Worm (Caenorhabditis elegans) whole organism, L2 larva: ENCODE measurements around the gene snx-17.

Experiments used
- C34F6.9 ChIP-seq: fragments of 150-350 bp; optimal IDR thresholded peaks from 2 replicates; lab custom pipeline; 2014; ENCODE audit warnings: missing biosample characterization, missing genetic modification characterization
- F13H6.1 ChIP-seq: sonication (generic microtip); optimal IDR thresholded peaks from 2 replicates; lab custom pipeline; 2016; ENCODE audit warnings: missing genetic modification characterization, missing compliant biosample characterization
- R02D3.7 ChIP-seq: fragments of 150-350 bp; optimal IDR thresholded peaks from 2 replicates; lab custom pipeline; 2014; ENCODE audit warnings: missing biosample characterization, missing genetic modification characterization
- Y55F3AM.14 ChIP-seq: fragments of 200-800 bp; sonication (Bioruptor generic); optimal IDR thresholded peaks from 2 replicates; lab custom pipeline; 2018; ENCODE audit warnings: mild to moderate bottlenecking, missing genetic modification characterization, missing compliant biosample characterization
- ZK546.5 ChIP-seq: sonication (generic microtip); optimal IDR thresholded peaks from 2 replicates; lab custom pipeline; 2017; ENCODE audit warnings: missing biosample characterization, missing genetic modification characterization
- alr-1 ChIP-seq: fragments of 150-350 bp; optimal IDR thresholded peaks from 2 replicates; lab custom pipeline; 2014; ENCODE audit warnings: missing biosample characterization, missing genetic modification characterization
- aly-2 ChIP-seq: fragments of 150-350 bp; optimal IDR thresholded peaks from 2 replicates; lab custom pipeline; 2014; ENCODE audit warnings: missing biosample characterization, missing genetic modification characterization
- ama-1 ChIP-seq: fragments of 150-350 bp; optimal IDR thresholded peaks from 2 replicates; lab custom pipeline; 2018; ENCODE audit warnings: inconsistent platforms
- blmp-1 ChIP-seq: sonication (generic microtip); optimal IDR thresholded peaks from 2 replicates; lab custom pipeline; 2017; ENCODE audit warnings: missing genetic modification characterization, mild to moderate bottlenecking, missing compliant biosample characterization, antibody characterized with exemption, moderate library complexity; ENCODE audit not compliant: insufficient read depth
- ceh-16 ChIP-seq: fragments of 150-350 bp; optimal IDR thresholded peaks from 2 replicates; lab custom pipeline; 2014; ENCODE audit warnings: missing biosample characterization, missing genetic modification characterization
- ceh-82 ChIP-seq: fragments of 150-350 bp; optimal IDR thresholded peaks from 2 replicates; lab custom pipeline; 2014; ENCODE audit warnings: missing biosample characterization, missing genetic modification characterization
- crh-2 ChIP-seq: sonication (generic microtip); optimal IDR thresholded peaks from 2 replicates; lab custom pipeline; 2017; ENCODE audit warnings: missing biosample characterization, missing genetic modification characterization
- dmd-4 ChIP-seq: sonication (generic microtip); optimal IDR thresholded peaks from 2 replicates; lab custom pipeline; 2017; ENCODE audit warnings: missing biosample characterization, missing genetic modification characterization
- egl-27 ChIP-seq: sonication (generic microtip); optimal IDR thresholded peaks from 3 replicates; lab custom pipeline; 2017; ENCODE audit warnings: missing biosample characterization, missing genetic modification reagents, missing genetic modification characterization
- elt-1 ChIP-seq: fragments of 150-350 bp; optimal IDR thresholded peaks from 2 replicates; lab custom pipeline; 2014; ENCODE audit warnings: missing biosample characterization, missing genetic modification characterization
- elt-3 ChIP-seq: sonication (generic microtip); optimal IDR thresholded peaks from 2 replicates; lab custom pipeline; 2017; ENCODE audit warnings: missing biosample characterization, missing genetic modification characterization
- fos-1 ChIP-seq: fragments of 150-350 bp; optimal IDR thresholded peaks from 2 replicates; lab custom pipeline; 2014; ENCODE audit warnings: missing biosample characterization, missing genetic modification characterization
- gmeb-1 ChIP-seq: fragments of 150-350 bp; optimal IDR thresholded peaks from 2 replicates; lab custom pipeline; 2014; ENCODE audit warnings: missing biosample characterization, missing genetic modification characterization
- lin-11 ChIP-seq: fragments of 150-350 bp; sonication (generic microtip); optimal IDR thresholded peaks from 2 replicates; lab custom pipeline; 2014; ENCODE audit warnings: missing biosample characterization, missing genetic modification characterization, inconsistent platforms, mixed read lengths
- lin-13 ChIP-seq: fragments of 150-350 bp; optimal IDR thresholded peaks from 2 replicates; lab custom pipeline; 2014; ENCODE audit warnings: missing biosample characterization, missing genetic modification reagents, missing genetic modification characterization
- lin-39 ChIP-seq: fragments of 150-350 bp; optimal IDR thresholded peaks from 2 replicates; lab custom pipeline; 2014; ENCODE audit warnings: missing biosample characterization, missing genetic modification reagents, missing genetic modification characterization
- mab-5 ChIP-seq: fragments of 150-350 bp; optimal IDR thresholded peaks from 2 replicates; lab custom pipeline; 2014; ENCODE audit warnings: missing biosample characterization, missing genetic modification characterization
- mbf-1 ChIP-seq: sonication (generic microtip); optimal IDR thresholded peaks from 2 replicates; lab custom pipeline; 2017; ENCODE audit warnings: missing biosample characterization, missing genetic modification characterization
- mdl-1 ChIP-seq, 2 experiments: fragments of 150-350 bp in 1 of 2; sonication (generic microtip) in 1 of 2; optimal IDR thresholded peaks; 2 replicates each; lab custom pipeline; 2017; ENCODE audit warnings: missing biosample characterization in 2 of 2, missing genetic modification characterization in 2 of 2
- nhr-10 ChIP-seq: sonication (generic microtip); optimal IDR thresholded peaks from 2 replicates; lab custom pipeline; 2017; ENCODE audit warnings: missing biosample characterization, missing genetic modification characterization
- nhr-11 ChIP-seq: fragments of 150-350 bp; optimal IDR thresholded peaks from 2 replicates; lab custom pipeline; 2014; ENCODE audit warnings: missing biosample characterization, missing genetic modification characterization
- nhr-12 ChIP-seq: fragments of 150-350 bp; optimal IDR thresholded peaks from 2 replicates; lab custom pipeline; 2014; ENCODE audit warnings: missing biosample characterization, missing genetic modification characterization
- nhr-129 ChIP-seq: fragments of 150-350 bp; optimal IDR thresholded peaks from 2 replicates; lab custom pipeline; 2014; ENCODE audit warnings: missing biosample characterization, missing genetic modification characterization
- nhr-21 ChIP-seq: fragments of 150-350 bp; optimal IDR thresholded peaks from 2 replicates; lab custom pipeline; 2014; ENCODE audit warnings: missing biosample characterization, missing genetic modification characterization
- nhr-23 ChIP-seq: fragments of 150-350 bp; optimal IDR thresholded peaks from 2 replicates; lab custom pipeline; 2014; ENCODE audit warnings: missing biosample characterization, missing genetic modification reagents, missing genetic modification characterization
- nhr-237 ChIP-seq: fragments of 150-350 bp; optimal IDR thresholded peaks from 2 replicates; lab custom pipeline; 2014; ENCODE audit warnings: missing biosample characterization, missing genetic modification characterization
- nhr-25 ChIP-seq: fragments of 150-350 bp; sonication (generic microtip); optimal IDR thresholded peaks from 3 replicates; lab custom pipeline; 2014; ENCODE audit warnings: missing biosample characterization, missing genetic modification characterization
- nhr-6 ChIP-seq: fragments of 150-350 bp; optimal IDR thresholded peaks from 2 replicates; lab custom pipeline; 2014; ENCODE audit warnings: missing biosample characterization, missing genetic modification characterization
- nhr-77 ChIP-seq: fragments of 150-350 bp; optimal IDR thresholded peaks from 2 replicates; lab custom pipeline; 2014; ENCODE audit warnings: missing biosample characterization, missing genetic modification characterization
- peb-1 ChIP-seq: fragments of 150-350 bp; optimal IDR thresholded peaks from 2 replicates; lab custom pipeline; 2014; ENCODE audit warnings: missing biosample characterization, missing genetic modification characterization
- sem-4 ChIP-seq: fragments of 150-350 bp; optimal IDR thresholded peaks from 2 replicates; lab custom pipeline; 2014; ENCODE audit warnings: missing biosample characterization, missing genetic modification reagents, missing genetic modification characterization
- skn-1 ChIP-seq: sonication (generic microtip); optimal IDR thresholded peaks from 2 replicates; lab custom pipeline; 2017; ENCODE audit warnings: missing biosample characterization, missing genetic modification characterization
- sma-3 ChIP-seq: sonication (generic microtip); optimal IDR thresholded peaks from 2 replicates; lab custom pipeline; 2016; ENCODE audit warnings: missing genetic modification reagents, missing genetic modification characterization, missing compliant biosample characterization
- sma-9 ChIP-seq, 2 experiments: fragments of 150-350 bp in 1 of 2; sonication (generic microtip) in 1 of 2; optimal IDR thresholded peaks; 2 replicates each; lab custom pipeline; 2014 to 2016; ENCODE audit warnings: missing genetic modification characterization in 2 of 2, mild to moderate bottlenecking in 1 of 2, missing biosample characterization in 1 of 2, missing compliant biosample characterization in 1 of 2, missing genetic modification reagents in 1 of 2, moderate library complexity in 1 of 2
- snpc-4 ChIP-seq: fragments of 150-350 bp; optimal IDR thresholded peaks from 2 replicates; lab custom pipeline; 2014; ENCODE audit warnings: missing biosample characterization, missing genetic modification characterization
- unc-39 ChIP-seq: fragments of 150-350 bp; optimal IDR thresholded peaks from 2 replicates; lab custom pipeline; 2014; ENCODE audit warnings: missing biosample characterization, missing genetic modification characterization
- unc-55 ChIP-seq: fragments of 150-350 bp; sonication (generic microtip); optimal IDR thresholded peaks from 3 replicates; lab custom pipeline; 2014; ENCODE audit warnings: missing biosample characterization, missing genetic modification reagents, missing genetic modification characterization
- unc-62 ChIP-seq: fragments of 150-350 bp; optimal IDR thresholded peaks from 2 replicates; lab custom pipeline; 2014; ENCODE audit warnings: missing biosample characterization, missing genetic modification reagents, missing genetic modification characterization
- zag-1 ChIP-seq: fragments of 150-350 bp; optimal IDR thresholded peaks from 2 replicates; lab custom pipeline; 2014; ENCODE audit warnings: missing biosample characterization, missing genetic modification characterization
- ztf-1 ChIP-seq: fragments of 200-800 bp; sonication (Bioruptor generic); conservative IDR thresholded peaks from 2 replicates; pipeline ENCODE4 v1.3.6; 2022; ENCODE audit warnings: missing genetic modification characterization, missing compliant biosample characterization
- ztf-11 ChIP-seq: sonication (generic microtip); optimal IDR thresholded peaks from 2 replicates; lab custom pipeline; 2017; ENCODE audit warnings: missing biosample characterization, missing genetic modification characterization
- ztf-4 ChIP-seq: fragments of 150-350 bp; optimal IDR thresholded peaks from 2 replicates; lab custom pipeline; 2014; ENCODE audit warnings: missing biosample characterization, missing genetic modification characterization

Gene snx-17

DNA sequence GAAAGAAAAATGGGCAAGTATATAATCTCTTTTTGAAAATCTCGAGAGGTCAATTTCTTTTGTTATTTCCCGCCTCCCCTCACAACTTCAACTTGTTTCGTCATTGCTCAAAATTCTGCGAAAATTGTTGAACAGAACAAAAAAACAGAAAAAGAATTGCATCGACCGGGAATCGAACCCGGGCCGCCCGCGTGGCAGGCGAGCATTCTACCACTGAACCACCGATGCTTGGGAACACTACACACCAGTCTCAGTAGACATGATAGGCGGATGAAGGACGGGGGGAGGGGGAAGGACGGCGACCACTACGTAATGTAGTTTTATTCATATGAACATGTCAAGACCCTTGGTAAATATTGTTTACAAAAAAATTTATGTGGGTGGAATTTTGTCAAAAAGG is 987 bp downstream of the snx-17 start (continued):
- TF ChIP-seq elt-1 (tag; lab: Kevin White, UChicago) (no peak), lin-13 (GFP tag; lab: Kevin White, UChicago) (peak; percentile 65), elt-3 (tag; lab: Kevin White, UChicago) (no peak)

DNA sequence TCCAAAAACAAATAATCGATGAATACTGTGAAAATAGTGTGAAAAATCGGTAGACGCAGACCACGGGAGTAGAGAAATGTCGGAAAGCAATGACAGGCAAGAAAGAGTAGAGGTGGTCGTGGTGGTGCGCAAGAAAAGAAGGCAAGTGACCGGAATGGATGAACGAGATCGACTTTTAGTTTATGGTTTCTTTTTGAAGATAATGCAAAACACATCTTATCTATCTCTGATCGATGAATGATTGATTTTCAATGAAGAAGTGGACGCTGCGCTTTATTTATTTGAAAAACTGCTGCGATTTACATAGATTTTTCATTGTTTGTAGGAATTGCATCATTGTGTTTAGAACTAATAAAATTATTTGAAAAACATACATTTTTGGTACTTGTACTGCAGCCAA is 2.2 kb downstream of the snx-17 start:
- TF ChIP-seq ceh-82 (tag; lab: Kevin White, UChicago) = no peak
- TF ChIP-seq unc-62 = no peak
- no peak for TF ChIP-seq ama-1 (lab: Kevin White, UChicago)
- TF ChIP-seq nhr-77 (tag; lab: Kevin White, UChicago) = no peak
- TF ChIP-seq mab-5 (tag; lab: Kevin White, UChicago) = no peak
- no peak for TF ChIP-seq nhr-12
- TF ChIP-seq nhr-25 (tag; lab: Kevin White, UChicago) = no peak
- no peak for TF ChIP-seq unc-39 (tag; lab: Kevin White, UChicago)
- no peak for TF ChIP-seq Y55F3AM.14 (GFP tag; lab: Kevin White, UChicago)
- TF ChIP-seq mdl-1 (tag; optimal IDR thresholded peaks at IDR 0.05; lab: Kevin White, UChicago) = no peak
- no peak for TF ChIP-seq ztf-4 (tag; lab: Kevin White, UChicago)
- TF ChIP-seq sma-9 (GFP tag; optimal IDR thresholded peaks at IDR 0.05; lab: Kevin White, UChicago) = peak; percentile 75
- TF ChIP-seq sma-9 (tag; optimal IDR thresholded peaks at IDR 0.05; lab: Kevin White, UChicago) = no peak
- no peak for TF ChIP-seq dmd-4 (tag; lab: Kevin White, UChicago)
- peak; percentile 12 for TF ChIP-seq nhr-21 (tag; lab: Kevin White, UChicago)
- TF ChIP-seq sem-4 (tag; lab: Kevin White, UChicago) = no peak
- TF ChIP-seq sma-3 (GFP tag; lab: Kevin White, UChicago) = no peak
- TF ChIP-seq ztf-1 (GFP tag; lab: Robert Waterston, UW) = no peak
- no peak for TF ChIP-seq skn-1 (tag; lab: Kevin White, UChicago)
- TF ChIP-seq crh-2 (tag; lab: Kevin White, UChicago) = no peak
- no peak for TF ChIP-seq snpc-4 (tag; lab: Kevin White, UChicago)
- no peak for TF ChIP-seq ztf-11
- TF ChIP-seq mbf-1 (tag; lab: Kevin White, UChicago) = no peak
- no peak for TF ChIP-seq elt-3 (tag; lab: Kevin White, UChicago)
- TF ChIP-seq elt-1 (tag; lab: Kevin White, UChicago) = no peak
- TF ChIP-seq peb-1 (tag; lab: Kevin White, UChicago) = no peak
- peak; percentile 64 for TF ChIP-seq ceh-16 (tag; lab: Kevin White, UChicago)
- no peak for TF ChIP-seq aly-2 (tag; lab: Kevin White, UChicago)
- TF ChIP-seq F13H6.1 (tag; lab: Kevin White, UChicago) = no peak
- TF ChIP-seq egl-27 (tag; lab: Kevin White, UChicago) = peak; percentile 40
- TF ChIP-seq nhr-129 (tag; lab: Kevin White, UChicago) = peak; percentile 23
- TF ChIP-seq lin-13 (GFP tag; lab: Kevin White, UChicago) = no peak
- no peak for TF ChIP-seq C34F6.9 (tag; lab: Kevin White, UChicago)
- peak; percentile 3 for TF ChIP-seq fos-1
- TF ChIP-seq nhr-11 (tag; lab: Kevin White, UChicago) = no peak
- TF ChIP-seq nhr-6 (tag; lab: Kevin White, UChicago) = no peak
- no peak for TF ChIP-seq ZK546.5 (tag; lab: Kevin White, UChicago)
- TF ChIP-seq R02D3.7 (tag; lab: Kevin White, UChicago) = no peak
- no peak for TF ChIP-seq nhr-10 (tag; lab: Kevin White, UChicago)
- no peak for TF ChIP-seq zag-1 (tag; lab: Kevin White, UChicago)
- no peak for TF ChIP-seq blmp-1 (tag; lab: Kevin White, UChicago)
- no peak for TF ChIP-seq nhr-237 (tag; lab: Kevin White, UChicago)
- no peak for TF ChIP-seq gmeb-1 (tag; lab: Kevin White, UChicago)
- no peak for TF ChIP-seq nhr-23 (tag; lab: Kevin White, UChicago)
- no peak for TF ChIP-seq lin-39 (tag; lab: Kevin White, UChicago)
- TF ChIP-seq alr-1 (tag; lab: Kevin White, UChicago) = no peak
- TF ChIP-seq lin-11 (tag; lab: Kevin White, UChicago) = no peak
- TF ChIP-seq unc-55 = no peak
